Worm (Caenorhabditis elegans): Measurements from ENCODE around the gene Y41G9A.10.

DNA sequence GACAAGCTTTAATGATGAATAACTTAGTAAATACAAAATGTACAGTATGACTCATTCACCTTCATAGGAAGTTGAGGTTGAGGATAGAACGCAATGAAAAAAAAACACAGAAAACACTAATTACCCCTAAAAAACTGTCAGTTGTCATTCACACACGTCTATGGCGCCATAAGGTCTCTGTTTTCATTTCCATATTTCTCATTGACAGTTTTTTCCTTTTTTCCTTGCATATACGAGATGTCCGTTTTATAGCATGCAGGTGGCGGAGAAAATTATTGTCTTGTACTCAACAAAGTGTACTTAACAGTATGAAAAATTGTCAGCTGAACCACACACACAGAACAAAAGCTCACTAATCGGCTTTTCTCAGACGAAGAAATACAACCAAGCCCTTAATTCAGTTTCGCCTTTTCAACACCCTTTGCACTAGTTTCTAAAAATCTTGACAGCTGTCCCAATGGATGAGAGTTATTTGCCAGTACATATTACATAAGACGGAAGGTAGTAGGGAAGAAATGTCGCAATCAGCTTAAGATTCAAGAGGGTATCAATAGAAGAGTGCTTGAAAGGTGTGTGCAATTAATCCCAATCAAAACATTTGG, 23.7 kb downstream of the Y41G9A.10 start:
- TF ChIP-seq lin-39 (tag; optimal IDR thresholded peaks at IDR 0.05) (no peak), spr-1 (tag; optimal IDR thresholded peaks at IDR 0.05) (no peak), daf-16 (GFP tag; optimal IDR thresholded peaks at IDR 0.05) (no peak), daf-16 (tag; optimal IDR thresholded peaks at IDR 0.05) (no peak)

All from whole organism, L4 larva.